Worm (Caenorhabditis elegans) whole organism, late embryonic: Measurements from ENCODE around the gene nhr-252.

ENCODE experiments used
- ceh-6 ChIP-seq: fragments of 200-800 bp; sonication (Bioruptor generic); optimal IDR thresholded peaks from 2 replicates; lab custom pipeline; 2018; ENCODE audit warnings: mild to moderate bottlenecking, missing genetic modification characterization, missing compliant biosample characterization
- lim-6 ChIP-seq: sonication (generic microtip); optimal IDR thresholded peaks from 2 replicates; lab custom pipeline; 2016; ENCODE audit warnings: missing genetic modification characterization, missing compliant biosample characterization

DNA sequence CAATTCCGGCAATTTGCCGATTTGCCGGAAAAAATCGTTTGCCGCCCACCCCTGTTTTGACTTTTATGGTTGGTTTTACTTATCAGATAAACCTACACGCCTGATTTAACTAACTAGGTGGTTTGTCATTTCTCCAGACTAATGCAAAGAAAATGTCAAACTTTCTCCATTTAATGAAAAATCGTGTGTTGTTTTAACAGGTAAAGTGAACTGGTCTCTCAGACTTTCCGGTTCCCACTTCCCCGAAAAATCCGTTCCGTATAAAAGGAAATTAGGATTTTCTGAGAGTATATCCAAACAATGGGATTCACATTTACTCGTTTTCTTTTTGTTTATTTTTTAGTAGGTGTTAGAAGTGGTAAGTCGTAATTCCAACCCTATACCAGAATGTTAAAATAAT lies 39.8 kb upstream of the nhr-252 start, which contains the start of gene mltn-6:
- TF ChIP-seq lim-6 (tag; lab: Kevin White, UChicago): no peak
- TF ChIP-seq ceh-6 (GFP tag; lab: Kevin White, UChicago): no peak
